Fruit fly (Drosophila melanogaster): Measurements from ENCODE around the gene prc.

- TF ChIP-seq CG9948 (tag; optimal IDR thresholded peaks at IDR 0.05), result no peak
- TF ChIP-seq CG32121 (GFP tag; IDR thresholded peaks at IDR 0.05), result no peak
- no peak for TF ChIP-seq D1 (tag; optimal IDR thresholded peaks at IDR 0.05)
- no peak for TF ChIP-seq CG34367 (tag; optimal IDR thresholded peaks at IDR 0.05)
- TF ChIP-seq CG8301 (tag; optimal IDR thresholded peaks at IDR 0.05), result no peak
- no peak for TF ChIP-seq Snoo (tag; optimal IDR thresholded peaks at IDR 0.05)
- no peak for TF ChIP-seq CG12605 (GFP tag; IDR thresholded peaks at IDR 0.05)
- no peak for TF ChIP-seq CG4496 (GFP tag; IDR thresholded peaks at IDR 0.05)
- TF ChIP-seq rn (GFP tag; IDR thresholded peaks at IDR 0.05), result no peak
- TF ChIP-seq EcR (GFP tag; optimal IDR thresholded peaks at IDR 0.05), result no peak
- TF ChIP-seq Pif1B (GFP tag; optimal IDR thresholded peaks at IDR 0.05), result no peak
- no peak for TF ChIP-seq Ets98B (GFP tag; IDR thresholded peaks at IDR 0.05)
- TF ChIP-seq CG13204 (GFP tag; optimal IDR thresholded peaks at IDR 0.05), result no peak
These were observed 32.0 kb upstream of the prc start, which contains the start of gene Grip163 for dm6 chr3L:11997959-11998358.
